Worm (Caenorhabditis elegans) whole organism, L4/young adult: ENCODE measurements around the gene nhr-35.

ENCODE experiments used
- W03F9.2 ChIP-seq: fragments of 150-350 bp; optimal IDR thresholded peaks from 2 replicates; lab custom pipeline; 2014; ENCODE audit warnings: missing biosample characterization, missing genetic modification characterization
- dao-5 ChIP-seq: sonication (generic microtip); optimal IDR thresholded peaks from 2 replicates; lab custom pipeline; 2016; ENCODE audit warnings: missing genotype, missing genetic modification characterization, moderate library complexity, missing compliant biosample characterization
- him-1 ChIP-seq: sonication (generic microtip); optimal IDR thresholded peaks from 2 replicates; lab custom pipeline; 2016; ENCODE audit warnings: missing genotype, missing genetic modification reagents, missing genetic modification characterization, missing compliant biosample characterization

nhr-35 gene

ce11 chrX:4544543-4544942 is 12.1 kb downstream of the nhr-35 start, which contains the start of gene C07A12.2:
TSS of gene C07A12.2 (plus strand) at chrX:4544843.
- TF ChIP-seq him-1 (no peak), W03F9.2 (tag; lab: Kevin White, UChicago) (no peak), dao-5 (tag; lab: Kevin White, UChicago) (no peak)

- TF ChIP-seq W03F9.2 (tag; lab: Kevin White, UChicago) (no peak), dao-5 (tag; lab: Kevin White, UChicago) (no peak), him-1 (no peak)
Measured at ce11 chrX:4548929-4549328, 16.4 kb downstream of the nhr-35 start.

- TF ChIP-seq dao-5 (tag; lab: Kevin White, UChicago) (no peak), him-1 (no peak), W03F9.2 (tag; lab: Kevin White, UChicago) (no peak)
Measured at ce11 chrX:4549853-4550596, 17.5 kb downstream of the nhr-35 start, which contains the start of gene C07A12.18. TSS of gene C07A12.18 (minus strand) at chrX:4549903.

- TF ChIP-seq dao-5 (tag; lab: Kevin White, UChicago) (no peak), him-1 (no peak), W03F9.2 (tag; lab: Kevin White, UChicago) (no peak)
Measured at ce11 chrX:4550987-4551386, 18.5 kb downstream of the nhr-35 start.

ce11 chrX:4553033-4553432 is 20.5 kb downstream of the nhr-35 start:
- TF ChIP-seq W03F9.2 (tag; lab: Kevin White, UChicago) (no peak), dao-5 (tag; lab: Kevin White, UChicago) (no peak), him-1 (no peak)

- TF ChIP-seq him-1 = no peak
- no peak for TF ChIP-seq W03F9.2 (tag; lab: Kevin White, UChicago)
- no peak for TF ChIP-seq dao-5 (tag; lab: Kevin White, UChicago)
Measured at ce11 chrX:4553491-4553890, 21.0 kb downstream of the nhr-35 start.

- TF ChIP-seq dao-5 (tag; lab: Kevin White, UChicago) (no peak), W03F9.2 (tag; lab: Kevin White, UChicago) (no peak)
Measured at ce11 chrX:4554385-4554784, 21.9 kb downstream of the nhr-35 start, which contains the start of gene ham-2. TSS of gene ham-2 (plus strand) at chrX:4554685.

ce11 chrX:4556028-4556427 is 23.5 kb downstream of the nhr-35 start:
- no peak for TF ChIP-seq W03F9.2 (tag; lab: Kevin White, UChicago)

- TF ChIP-seq W03F9.2 (tag; lab: Kevin White, UChicago) = no peak
- no peak for TF ChIP-seq him-1
- no peak for TF ChIP-seq dao-5 (tag; lab: Kevin White, UChicago)
Measured at ce11 chrX:4561863-4562262, 29.4 kb downstream of the nhr-35 start, which contains the start of gene C05E11.6. TSS of gene C05E11.6 (plus strand) at chrX:4562163.

ce11 chrX:4562288-4562687 is 29.8 kb downstream of the nhr-35 start:
- TF ChIP-seq dao-5 (tag; lab: Kevin White, UChicago) (no peak), W03F9.2 (tag; lab: Kevin White, UChicago) (no peak), him-1 (no peak)

- no peak for TF ChIP-seq W03F9.2 (tag; lab: Kevin White, UChicago)
- no peak for TF ChIP-seq him-1
- no peak for TF ChIP-seq dao-5 (tag; lab: Kevin White, UChicago)
Measured at ce11 chrX:4564717-4565316, 32.3 kb downstream of the nhr-35 start, which contains the start of gene amt-4. TSS of gene amt-4 (plus strand) at chrX:4565302.

- no peak for TF ChIP-seq W03F9.2 (tag; lab: Kevin White, UChicago)
- no peak for TF ChIP-seq him-1
- TF ChIP-seq dao-5 (tag; lab: Kevin White, UChicago) = no peak
Measured at ce11 chrX:4567110-4567509, 34.6 kb downstream of the nhr-35 start.

ce11 chrX:4569276-4569675 is 36.8 kb downstream of the nhr-35 start:
- TF ChIP-seq W03F9.2 (tag; lab: Kevin White, UChicago) (no peak), dao-5 (tag; lab: Kevin White, UChicago) (no peak), him-1 (no peak)

- TF ChIP-seq dao-5 (tag; lab: Kevin White, UChicago) (no peak), W03F9.2 (tag; lab: Kevin White, UChicago) (no peak), him-1 (no peak)
Measured at ce11 chrX:4571137-4571536, 38.6 kb downstream of the nhr-35 start, which contains the start of gene amt-1. TSS of gene amt-1 (plus strand) at chrX:4571437.
